Worm (Caenorhabditis elegans) whole organism, L1 larva: Measurements from ENCODE around the gene mma-1.

ENCODE experiments used
- mep-1 ChIP-seq: fragments of 150-350 bp; optimal IDR thresholded peaks from 2 replicates; lab custom pipeline; 2014; ENCODE audit warnings: missing biosample characterization, missing genetic modification characterization
- nhr-77 ChIP-seq: fragments of 150-350 bp; optimal IDR thresholded peaks from 2 replicates; lab custom pipeline; 2014; ENCODE audit warnings: missing biosample characterization, missing genetic modification characterization

- no peak for TF ChIP-seq mep-1 (tag; lab: Kevin White, UChicago)
- TF ChIP-seq nhr-77 (tag; lab: Kevin White, UChicago) = no peak
Measured at ce11 chrV:12576495-12576947, 19.6 kb downstream of the mma-1 start, which contains the start of gene grl-23.
